Worm (Caenorhabditis elegans) whole organism, L1 larva: ENCODE results near the gene str-123.

Source experiments
- blmp-1 ChIP-seq: fragments of 150-350 bp; optimal IDR thresholded peaks from 2 replicates; lab custom pipeline; 2014; ENCODE audit warnings: missing biosample characterization, missing genetic modification characterization
- ceh-88 ChIP-seq: fragments of 200-800 bp; sonication (Bioruptor generic); IDR thresholded peaks from 2 replicates; pipeline ENCODE4 v1.3.6; 2022; ENCODE audit warnings: missing genetic modification characterization, missing compliant biosample characterization
- dsc-1 ChIP-seq: sonication (generic microtip); optimal IDR thresholded peaks from 2 replicates; lab custom pipeline; 2016; ENCODE audit warnings: mild to moderate bottlenecking, missing genetic modification characterization, missing compliant biosample characterization
- efl-1 ChIP-seq, 4 experiments: fragments of 150-350 bp; optimal IDR thresholded peaks in 3 of 4; peaks in 1 of 4; 1 replicate in 1 of 4; 2 replicates in 3 of 4; lab custom pipeline; 2014; ENCODE audit warnings: missing biosample characterization in 2 of 4, missing genetic modification characterization in 2 of 4, missing genetic modification reagents in 2 of 4
- elt-3 ChIP-seq, 6 experiments: fragments of 150-350 bp in 1 of 6; sonication (generic microtip); optimal IDR thresholded peaks; 2 replicates each; lab custom pipeline; 2017 to 2018; ENCODE audit warnings: missing biosample characterization in 6 of 6, missing genetic modification characterization in 6 of 6, inconsistent platforms in 1 of 6
- lin-14 ChIP-seq: fragments of 200-800 bp; sonication (Bioruptor generic); optimal IDR thresholded peaks from 2 replicates; lab custom pipeline; 2018; ENCODE audit warnings: mild to moderate bottlenecking, missing genetic modification characterization, moderate library complexity, missing compliant biosample characterization
- lin-15B ChIP-seq: fragments of 150-350 bp; sonication (generic microtip); optimal IDR thresholded peaks from 3 replicates; lab custom pipeline; 2014; ENCODE audit warnings: missing biosample characterization, missing genetic modification characterization
- lin-35 ChIP-seq, 2 experiments: fragments of 150-350 bp; optimal IDR thresholded peaks; 2 replicates each; lab custom pipeline; 2014; ENCODE audit warnings: missing biosample characterization in 2 of 2, missing genetic modification characterization in 2 of 2, missing genetic modification reagents in 2 of 2
- mdl-1 ChIP-seq, 2 experiments: fragments of 150-350 bp; optimal IDR thresholded peaks; 2 replicates each; lab custom pipeline; 2014 to 2017; ENCODE audit warnings: missing biosample characterization in 2 of 2, missing genetic modification characterization in 2 of 2, inconsistent platforms in 1 of 2
- nhr-20 ChIP-seq: sonication (generic microtip); optimal IDR thresholded peaks from 2 replicates; lab custom pipeline; 2016; ENCODE audit warnings: mild to moderate bottlenecking, missing genetic modification characterization, missing compliant biosample characterization
- nhr-47 ChIP-seq: sonication (generic microtip); optimal IDR thresholded peaks from 2 replicates; lab custom pipeline; 2016; ENCODE audit warnings: mild to moderate bottlenecking, missing genetic modification characterization, moderate library complexity, missing compliant biosample characterization
- nhr-71 ChIP-seq: sonication (generic microtip); optimal IDR thresholded peaks from 2 replicates; lab custom pipeline; 2016; ENCODE audit warnings: mild to moderate bottlenecking, missing genetic modification characterization, moderate library complexity, missing compliant biosample characterization
- nhr-85 ChIP-seq: sonication (generic microtip); peaks from one replicate; lab custom pipeline; 2016; ENCODE audit warnings: missing genetic modification characterization, inconsistent platforms, missing compliant biosample characterization
- pag-3 ChIP-seq: sonication (generic microtip); optimal IDR thresholded peaks from 2 replicates; lab custom pipeline; 2017; ENCODE audit warnings: missing genetic modification characterization, mild to moderate bottlenecking, missing compliant biosample characterization, antibody characterized with exemption, borderline replicate concordance; ENCODE audit not compliant: insufficient read depth
- tbx-2 ChIP-seq: sonication (generic microtip); optimal IDR thresholded peaks from 2 replicates; lab custom pipeline; 2016; ENCODE audit warnings: missing genetic modification characterization, missing compliant biosample characterization
- unc-130 ChIP-seq: fragments of 150-350 bp; optimal IDR thresholded peaks from 2 replicates; lab custom pipeline; 2017; ENCODE audit warnings: missing biosample characterization, missing genetic modification characterization, inconsistent platforms
- zag-1 ChIP-seq: fragments of 150-350 bp; optimal IDR thresholded peaks from 2 replicates; lab custom pipeline; 2014; ENCODE audit warnings: missing biosample characterization, missing genetic modification characterization

str-123 gene

ce11 chrX:12834848-12835247 lies 44.7 kb downstream of the str-123 start:
- TF ChIP-seq lin-15B (tag; lab: Kevin White, UChicago), result no peak
- no peak for TF ChIP-seq dsc-1
- TF ChIP-seq elt-3 (tag; optimal IDR thresholded peaks at IDR 0.05; lab: Kevin White, UChicago), result peak in 2 of 6 experiments; percentile 14 to 85
- TF ChIP-seq zag-1 (tag; lab: Kevin White, UChicago), result no peak
- peak; percentile 23 for TF ChIP-seq nhr-71
- TF ChIP-seq efl-1 (optimal IDR thresholded peaks at IDR 0.05; lab: Kevin White, UChicago), result no peak
- TF ChIP-seq efl-1 (GFP tag; optimal IDR thresholded peaks at IDR 0.05 in 1 of 2; lab: Kevin White, UChicago), result peak in 1 of 2 experiments; percentile 67
- peak; percentile 4 for TF ChIP-seq tbx-2 (tag; lab: Kevin White, UChicago)
- peak; percentile 5 for TF ChIP-seq pag-3 (tag; lab: Kevin White, UChicago)
- peak; percentile 43 for TF ChIP-seq nhr-20 (tag; lab: Kevin White, UChicago)
- TF ChIP-seq mdl-1 (tag; optimal IDR thresholded peaks at IDR 0.05; lab: Kevin White, UChicago), result peak in 1 of 2 experiments; percentile 10
- no peak for TF ChIP-seq nhr-47 (tag; lab: Kevin White, UChicago)
- TF ChIP-seq nhr-85 (tag; lab: Kevin White, UChicago), result peak; percentile 64
- no peak for TF ChIP-seq ceh-88 (GFP tag; lab: Robert Waterston, UW)
- peak; percentile 81 for TF ChIP-seq blmp-1 (tag; lab: Kevin White, UChicago)
- no peak for TF ChIP-seq unc-130 (tag; lab: Kevin White, UChicago)
- peak in 1 of 2 experiments; percentile 8 for TF ChIP-seq lin-35 (GFP tag; optimal IDR thresholded peaks at IDR 0.05; lab: Kevin White, UChicago)
- TF ChIP-seq lin-14 (GFP tag; lab: Kevin White, UChicago), result peak; percentile 66
